Fruit fly (Drosophila melanogaster): ENCODE measurements around the gene Pldn.
A peak's percentile ranks its signal among the peaks of the same experiment; 100 is the strongest.

The Pldn gene

dm6 chr3L:11681794-11682193 lies 9.4 kb downstream of the Pldn start, which contains the start of gene TfIIEalpha (continued):
- no peak for TF ChIP-seq CG2129 (GFP tag; IDR thresholded peaks at IDR 0.05; ENCODE audit: partially characterized antibody)
- TF ChIP-seq Dbx (GFP tag; IDR thresholded peaks at IDR 0.05), result peak; percentile 29; the same call in 1 of the 3 replicates
- no peak for TF ChIP-seq Mes4 (GFP tag; optimal IDR thresholded peaks at IDR 0.05)
- TF ChIP-seq NC2α (GFP tag; optimal IDR thresholded peaks at IDR 0.05), result no peak
- no peak for TF ChIP-seq CG13775 (GFP tag; optimal IDR thresholded peaks at IDR 0.05)
- TF ChIP-seq MESR4 (GFP tag; optimal IDR thresholded peaks at IDR 0.05), result peak; percentile 76
- peak; percentile 15 to 22 for TF ChIP-seq dpn (GFP tag; optimal IDR thresholded peaks at IDR 0.05)
- TF ChIP-seq bbx (GFP tag; IDR thresholded peaks at IDR 0.05; ENCODE audit: partially characterized antibody), result peak; percentile 51; the same call in 1 of the 2 replicates
- peak; percentile 60 for TF ChIP-seq CG12659 (GFP tag; optimal IDR thresholded peaks at IDR 0.05)
- TF ChIP-seq CG14710 (tag; optimal IDR thresholded peaks at IDR 0.05), result peak; percentile 38
- peak; percentile 11 for TF ChIP-seq nerfin-1 (tag; optimal IDR thresholded peaks at IDR 0.05)
- TF ChIP-seq Myb (GFP tag; optimal IDR thresholded peaks at IDR 0.05), result peak; percentile 77
- TF ChIP-seq Fer1 (GFP tag; optimal IDR thresholded peaks at IDR 0.05), result peak; percentile 11
- no peak for TF ChIP-seq pum (GFP tag; optimal IDR thresholded peaks at IDR 0.05)
- TF ChIP-seq insv (GFP tag; optimal IDR thresholded peaks at IDR 0.05), result peak in 1 of 2 experiments; percentile 4
- TF ChIP-seq Fer3 (tag; optimal IDR thresholded peaks at IDR 0.05), result no peak
- peak; percentile 89 for TF ChIP-seq MBD-R2 (GFP tag; IDR thresholded peaks at IDR 0.05)
- TF ChIP-seq CG18764 (GFP tag; optimal IDR thresholded peaks at IDR 0.05), result peak; percentile 57
- TF ChIP-seq CG32532 (GFP tag; IDR thresholded peaks at IDR 0.05), result peak; percentile 41; the same call in 1 of the 2 replicates
- peak; percentile 58 for TF ChIP-seq CG9932 (GFP tag; IDR thresholded peaks at IDR 0.05)
- peak; percentile 2 for TF ChIP-seq CG10147 (GFP tag; optimal IDR thresholded peaks at IDR 0.05)
- peak; percentile 12 for TF ChIP-seq chn (GFP tag; optimal IDR thresholded peaks at IDR 0.05)
- TF ChIP-seq Hmr (GFP tag; optimal IDR thresholded peaks at IDR 0.05), result peak; percentile 62
- TF ChIP-seq CG32772 (GFP tag; IDR thresholded peaks at IDR 0.05), result no peak
- no peak for TF ChIP-seq ash1 (GFP tag; optimal IDR thresholded peaks at IDR 0.05)
- no peak for TF ChIP-seq CG3995 (GFP tag; optimal IDR thresholded peaks at IDR 0.05)
- peak; percentile 56 for TF ChIP-seq CG6791 (GFP tag; IDR thresholded peaks at IDR 0.05; ENCODE audit: partially characterized antibody)
- no peak for TF ChIP-seq ci (GFP tag; IDR thresholded peaks at IDR 0.05)
- TF ChIP-seq CG11247 (GFP tag; IDR thresholded peaks at IDR 0.05), result no peak
- TF ChIP-seq Ssrp (tag; optimal IDR thresholded peaks at IDR 0.05), result no peak
- peak; percentile 34; the same call in 1 of the 3 replicates for TF ChIP-seq knrl (GFP tag; IDR thresholded peaks at IDR 0.05; ENCODE audit: partially characterized antibody)
- peak; percentile 19 for TF ChIP-seq Mad (GFP tag; optimal IDR thresholded peaks at IDR 0.05)
- peak; percentile 72 for TF ChIP-seq CG42726 (GFP tag; IDR thresholded peaks at IDR 0.05; ENCODE audit: partially characterized antibody)
- TF ChIP-seq HLHmδ (GFP tag; optimal IDR thresholded peaks at IDR 0.05), result no peak
- no peak for TF ChIP-seq CG4730 (GFP tag; IDR thresholded peaks at IDR 0.05)
- TF ChIP-seq CG11560 (tag; IDR thresholded peaks at IDR 0.05), result peak; percentile 45; the same call in 1 of the 3 replicates
- no peak for TF ChIP-seq gt (GFP tag; IDR thresholded peaks at IDR 0.05)
- TF ChIP-seq CG15514 (GFP tag; optimal IDR thresholded peaks at IDR 0.05), result peak; percentile 73
- peak in 1 of 2 experiments; percentile 55 for TF ChIP-seq crp (GFP tag; optimal IDR thresholded peaks at IDR 0.05)
- TF ChIP-seq rib (GFP tag; IDR thresholded peaks at IDR 0.05), result no peak
- 0 out of 2 replicates have a peak, but pooled peaks have one; percentile 31 for TF ChIP-seq hbn (GFP tag; IDR thresholded peaks at IDR 0.05; ENCODE audit: partially characterized antibody)
- TF ChIP-seq CG12769 (tag; optimal IDR thresholded peaks at IDR 0.05), result peak; percentile 27
- peak; percentile 15 for TF ChIP-seq CrebB (tag; optimal IDR thresholded peaks at IDR 0.05)
- peak; percentile 0 for TF ChIP-seq gem (tag; optimal IDR thresholded peaks at IDR 0.05)
- TF ChIP-seq nmo (GFP tag; optimal IDR thresholded peaks at IDR 0.05), result peak; percentile 57
- peak; percentile 44; the same call in 1 of the 2 replicates for TF ChIP-seq sob (GFP tag; IDR thresholded peaks at IDR 0.05)
- TF ChIP-seq trem (tag; optimal IDR thresholded peaks at IDR 0.05), result peak; percentile 62
- peak; percentile 26 for TF ChIP-seq Elba2 (GFP tag; optimal IDR thresholded peaks at IDR 0.05)
- no peak for TF ChIP-seq br (optimal IDR thresholded peaks at IDR 0.05)
- peak; percentile 78 for TF ChIP-seq sd (tag; optimal IDR thresholded peaks at IDR 0.05)

All from whole organism, embryonic.